Worm (Caenorhabditis elegans): ENCODE results near the gene C14B9.2.

Gene C14B9.2

ce11 chrIII:8130177-8130902, 3.1 kb upstream of the C14B9.2 start, which contains the start of the genes rpl-21 and C14B9.10 (continued):
- no peak for TF ChIP-seq pqm-1 (tag; optimal IDR thresholded peaks at IDR 0.05)
- peak; percentile 69 for TF ChIP-seq lin-39 (tag; optimal IDR thresholded peaks at IDR 0.05)
- TF ChIP-seq grh-1 (GFP tag; IDR thresholded peaks at IDR 0.05), result peak; percentile 64
- TF ChIP-seq nhr-28 (tag; optimal IDR thresholded peaks at IDR 0.05), result no peak
- peak; percentile 68 for TF ChIP-seq fkh-8 (tag; optimal IDR thresholded peaks at IDR 0.05)
- no peak for TF ChIP-seq ceh-63 (GFP tag; optimal IDR thresholded peaks at IDR 0.05)
- TF ChIP-seq unc-98 (GFP tag; IDR thresholded peaks at IDR 0.05), result no peak
- peak; percentile 74 for TF ChIP-seq jun-1 (tag; optimal IDR thresholded peaks at IDR 0.05)
- peak; percentile 86 for TF ChIP-seq mep-1 (tag; optimal IDR thresholded peaks at IDR 0.05)
- peak; percentile 72 for TF ChIP-seq blmp-1 (tag; optimal IDR thresholded peaks at IDR 0.05)
- peak; percentile 81 for TF ChIP-seq xbp-1 (tag; optimal IDR thresholded peaks at IDR 0.05)
- TF ChIP-seq fos-1 (tag; optimal IDR thresholded peaks at IDR 0.05), result peak; percentile 76
- TF ChIP-seq ama-1 (optimal IDR thresholded peaks at IDR 0.05), result no peak
- TF ChIP-seq lir-3 (tag; optimal IDR thresholded peaks at IDR 0.05; ENCODE audit: poor library complexity), result peak; percentile 48
- TF ChIP-seq snu-23 (GFP tag; optimal IDR thresholded peaks at IDR 0.05), result peak; percentile 93
- TF ChIP-seq mef-2 (tag; optimal IDR thresholded peaks at IDR 0.05), result no peak
- peak; percentile 83 for TF ChIP-seq tbx-2 (tag; optimal IDR thresholded peaks at IDR 0.05)
- no peak for TF ChIP-seq tlp-1 (tag; optimal IDR thresholded peaks at IDR 0.05)
- TF ChIP-seq ceh-8 (GFP tag; optimal IDR thresholded peaks at IDR 0.05), result no peak
- peak; percentile 37 for TF ChIP-seq pax-3 (tag; optimal IDR thresholded peaks at IDR 0.05)
- TF ChIP-seq dpl-1 (GFP tag; optimal IDR thresholded peaks at IDR 0.05), result peak; percentile 75 to 80 (median 78)
- TF ChIP-seq dsc-1 (tag; optimal IDR thresholded peaks at IDR 0.05), result peak; percentile 73
- no peak for TF ChIP-seq alr-1 (tag; optimal IDR thresholded peaks at IDR 0.05; ENCODE audit: borderline replicate concordance)
- TF ChIP-seq swsn-7 (tag; optimal IDR thresholded peaks at IDR 0.05), result peak; percentile 85
- TF ChIP-seq elt-2 (tag; optimal IDR thresholded peaks at IDR 0.05), result peak; percentile 5
- TF ChIP-seq unc-130 (tag; optimal IDR thresholded peaks at IDR 0.05), result peak; percentile 95
- TF ChIP-seq C16A3.4 (tag; optimal IDR thresholded peaks at IDR 0.05), result peak; percentile 90
- peak; percentile 82 for TF ChIP-seq nhr-90 (tag; optimal IDR thresholded peaks at IDR 0.05; ENCODE audit: poor library complexity)
- TF ChIP-seq unc-86 (tag; optimal IDR thresholded peaks at IDR 0.05), result peak; percentile 74
- TF ChIP-seq unc-30 (tag; optimal IDR thresholded peaks at IDR 0.05), result no peak
- TF ChIP-seq lin-13 (GFP tag; optimal IDR thresholded peaks at IDR 0.05), result peak; percentile 73
- peak; percentile 50 for TF ChIP-seq C04F5.9 (tag; optimal IDR thresholded peaks at IDR 0.05)
- TF ChIP-seq aha-1 (tag; optimal IDR thresholded peaks at IDR 0.05), result no peak
- TF ChIP-seq sptf-1 (tag; optimal IDR thresholded peaks at IDR 0.05), result no peak
- TF ChIP-seq lin-15B (tag; optimal IDR thresholded peaks at IDR 0.05), result peak; percentile 78
- TF ChIP-seq unc-62 (GFP tag; optimal IDR thresholded peaks at IDR 0.05), result no peak
- TF ChIP-seq nhr-77 (tag; optimal IDR thresholded peaks at IDR 0.05), result peak; percentile 73
- TF ChIP-seq sox-4 (tag; optimal IDR thresholded peaks at IDR 0.05), result peak; percentile 33
- TF ChIP-seq vab-15 (tag; optimal IDR thresholded peaks at IDR 0.05), result no peak
- TF ChIP-seq lin-35 (GFP tag; optimal IDR thresholded peaks at IDR 0.05), result peak; percentile 84 to 89
- TF ChIP-seq egl-13 (tag; optimal IDR thresholded peaks at IDR 0.05), result peak; percentile 27
- TF ChIP-seq mab-9 (GFP tag; IDR thresholded peaks at IDR 0.05), result no peak
- TF ChIP-seq rnt-1 (tag; optimal IDR thresholded peaks at IDR 0.05), result peak; percentile 86
- TF ChIP-seq isw-1 (GFP tag; IDR thresholded peaks at IDR 0.05), result peak; percentile 86
- TF ChIP-seq skn-1 (tag; optimal IDR thresholded peaks at IDR 0.05), result peak; percentile 85
- TF ChIP-seq fkh-10 (GFP tag; optimal IDR thresholded peaks at IDR 0.05), result no peak
- peak; percentile 56 for TF ChIP-seq irx-1 (tag; optimal IDR thresholded peaks at IDR 0.05)
- no peak for TF ChIP-seq hlh-17 (GFP tag; optimal IDR thresholded peaks at IDR 0.05; ENCODE audit: borderline replicate concordance)
- peak; percentile 53 for TF ChIP-seq F16B12.6 (tag; optimal IDR thresholded peaks at IDR 0.05)
- TF ChIP-seq nhr-12 (tag; optimal IDR thresholded peaks at IDR 0.05), result no peak
- TF ChIP-seq sup-37 (GFP tag; optimal IDR thresholded peaks at IDR 0.05), result no peak
- TF ChIP-seq fkh-4 (tag; optimal IDR thresholded peaks at IDR 0.05; ENCODE audit: borderline replicate concordance), result no peak

Data from whole organism, L1 larva.